Fruit fly (Drosophila melanogaster) whole organism, adult: ENCODE measurements around the gene CG43922.

Experiments used
- CG11617 ChIP-seq: fragments of 200-800 bp; sonication (Bioruptor generic); optimal IDR thresholded peaks from 2 replicates; lab custom pipeline; 2017; ENCODE audit warnings: mild to moderate bottlenecking, missing biosample characterization, missing genetic modification reagents, missing genetic modification characterization
- CG1620 ChIP-seq: fragments of 200-800 bp; sonication (Bioruptor generic); optimal IDR thresholded peaks from 2 replicates; lab custom pipeline; 2016; ENCODE audit warnings: missing biosample characterization, missing genetic modification characterization
- kay ChIP-seq: fragments of 200-800 bp; sonication (Bioruptor generic); peaks from one replicate; lab custom pipeline; 2016; ENCODE audit warnings: missing biosample characterization, missing genetic modification characterization, borderline replicate concordance
- ovo ChIP-seq: fragments of 200-800 bp; sonication (Bioruptor generic); optimal IDR thresholded peaks from 2 replicates; lab custom pipeline; 2016; ENCODE audit warnings: missing biosample characterization, missing genetic modification characterization

dm6 chr2L:6341246-6341645 lies 32.7 kb upstream of the CG43922 start:
- TF ChIP-seq CG1620 (no peak), CG11617 (GFP tag; lab: Kevin White, UChicago) (no peak), kay (peak; percentile 91), ovo (no peak)
